Worm (Caenorhabditis elegans) whole organism, mixed stage, embryonic: ENCODE data around the gene C41A3.2.

ENCODE experiments used
- M03D4.4 ChIP-seq: sonication (generic microtip); optimal IDR thresholded peaks from 2 replicates; lab custom pipeline; 2017; ENCODE audit warnings: mild to moderate bottlenecking, missing genetic modification characterization, missing compliant biosample characterization
- bed-3 ChIP-seq: fragments of 200-800 bp; sonication (Bioruptor generic); optimal IDR thresholded peaks from 3 replicates; lab custom pipeline; 2018; ENCODE audit warnings: mild to moderate bottlenecking, missing genetic modification characterization, moderate library complexity, missing compliant biosample characterization
- blmp-1 ChIP-seq: fragments of 150-350 bp; optimal IDR thresholded peaks from 2 replicates; lab custom pipeline; 2014; ENCODE audit warnings: missing biosample characterization, missing genetic modification characterization
- ceh-39 ChIP-seq: fragments of 150-350 bp; optimal IDR thresholded peaks from 2 replicates; lab custom pipeline; 2014; ENCODE audit warnings: missing biosample characterization, missing genetic modification characterization
- ceh-43 ChIP-seq: fragments of 200-800 bp; sonication (Bioruptor generic); optimal IDR thresholded peaks from 2 replicates; lab custom pipeline; 2018; ENCODE audit warnings: mild to moderate bottlenecking, missing genetic modification characterization, moderate library complexity, missing compliant biosample characterization
- ceh-83 ChIP-seq: fragments of 200-800 bp; sonication (Bioruptor generic); optimal IDR thresholded peaks from 2 replicates; lab custom pipeline; 2018; ENCODE audit warnings: mild to moderate bottlenecking, missing genetic modification characterization, missing compliant biosample characterization
- cnd-1 ChIP-seq: fragments of 200-800 bp; sonication (Bioruptor generic); optimal IDR thresholded peaks from 2 replicates; lab custom pipeline; 2018; ENCODE audit warnings: mild to moderate bottlenecking, missing genetic modification characterization, missing compliant biosample characterization
- drap-1 ChIP-seq: fragments of 200-800 bp; sonication (Bioruptor generic); optimal IDR thresholded peaks from 3 replicates; lab custom pipeline; 2018; ENCODE audit warnings: mild to moderate bottlenecking, missing genetic modification characterization, missing compliant biosample characterization
- elt-1 ChIP-seq: sonication (generic microtip); optimal IDR thresholded peaks from 2 replicates; lab custom pipeline; 2017; ENCODE audit warnings: missing genetic modification characterization, mild to moderate bottlenecking, missing compliant biosample characterization, antibody characterized with exemption, moderate library complexity, borderline replicate concordance; ENCODE audit not compliant: insufficient read depth
- elt-3 ChIP-seq: fragments of 150-350 bp; optimal IDR thresholded peaks from 2 replicates; lab custom pipeline; 2014; ENCODE audit warnings: missing biosample characterization, missing genetic modification characterization
- flh-1 ChIP-seq: fragments of 200-800 bp; sonication (Bioruptor generic); optimal IDR thresholded peaks from 2 replicates; lab custom pipeline; 2018; ENCODE audit warnings: mild to moderate bottlenecking, missing genetic modification characterization, moderate library complexity, missing compliant biosample characterization
- ham-2 ChIP-seq: fragments of 200-800 bp; sonication (Bioruptor generic); optimal IDR thresholded peaks from 2 replicates; lab custom pipeline; 2018; ENCODE audit warnings: mild to moderate bottlenecking, missing genetic modification characterization, missing compliant biosample characterization
- hlh-1 ChIP-seq: fragments of 150-350 bp; optimal IDR thresholded peaks from 2 replicates; lab custom pipeline; 2014; ENCODE audit warnings: missing biosample characterization, missing genetic modification reagents, missing genetic modification characterization
- lin-13 ChIP-seq: fragments of 150-350 bp; optimal IDR thresholded peaks from 2 replicates; lab custom pipeline; 2014; ENCODE audit warnings: missing biosample characterization, missing genetic modification characterization
- lin-32 ChIP-seq: fragments of 200-800 bp; sonication (Bioruptor generic); optimal IDR thresholded peaks from 2 replicates; lab custom pipeline; 2018; ENCODE audit warnings: mild to moderate bottlenecking, missing genetic modification characterization, missing compliant biosample characterization
- lsy-2 ChIP-seq: fragments of 150-350 bp; optimal IDR thresholded peaks from 2 replicates; lab custom pipeline; 2014; ENCODE audit warnings: missing biosample characterization, missing genetic modification characterization
- mab-5 ChIP-seq: fragments of 150-350 bp; optimal IDR thresholded peaks from 2 replicates; lab custom pipeline; 2014; ENCODE audit warnings: missing biosample characterization, missing genetic modification characterization
- mep-1 ChIP-seq: fragments of 150-350 bp; optimal IDR thresholded peaks from 2 replicates; lab custom pipeline; 2017; ENCODE audit warnings: missing biosample characterization, missing genetic modification reagents, missing genetic modification characterization, inconsistent platforms
- mls-2 ChIP-seq: sonication (generic microtip); optimal IDR thresholded peaks from 2 replicates; lab custom pipeline; 2016; ENCODE audit warnings: mild to moderate bottlenecking, missing genetic modification characterization, moderate library complexity, missing compliant biosample characterization
- nhr-12 ChIP-seq: fragments of 150-350 bp; optimal IDR thresholded peaks from 2 replicates; lab custom pipeline; 2014; ENCODE audit warnings: missing biosample characterization, missing genetic modification characterization
- nhr-2 ChIP-seq: fragments of 150-350 bp; optimal IDR thresholded peaks from 2 replicates; lab custom pipeline; 2014; ENCODE audit warnings: missing biosample characterization, missing genetic modification characterization
- nhr-237 ChIP-seq: fragments of 150-350 bp; optimal IDR thresholded peaks from 2 replicates; lab custom pipeline; 2014; ENCODE audit warnings: missing biosample characterization, missing genetic modification characterization
- nhr-28 ChIP-seq: fragments of 150-350 bp; optimal IDR thresholded peaks from 2 replicates; lab custom pipeline; 2014; ENCODE audit warnings: missing biosample characterization, missing genetic modification characterization
- nhr-76 ChIP-seq: sonication (generic microtip); optimal IDR thresholded peaks from 2 replicates; lab custom pipeline; 2017; ENCODE audit warnings: missing biosample characterization, missing genetic modification characterization
- sem-2 ChIP-seq: fragments of 200-800 bp; sonication (Bioruptor generic); optimal IDR thresholded peaks from 2 replicates; lab custom pipeline; 2018; ENCODE audit warnings: mild to moderate bottlenecking, missing genetic modification characterization, missing compliant biosample characterization
- snpc-4 ChIP-seq: fragments of 150-350 bp; optimal IDR thresholded peaks from 2 replicates; lab custom pipeline; 2014; ENCODE audit warnings: missing biosample characterization, missing genetic modification characterization
- sptf-1 ChIP-seq: sonication (generic microtip); optimal IDR thresholded peaks from 2 replicates; lab custom pipeline; 2017; ENCODE audit warnings: mild to moderate bottlenecking, missing genetic modification characterization, moderate library complexity, missing compliant biosample characterization
- tbx-8 ChIP-seq: fragments of 200-800 bp; sonication (Bioruptor generic); optimal IDR thresholded peaks from 2 replicates; lab custom pipeline; 2018; ENCODE audit warnings: mild to moderate bottlenecking, missing genetic modification characterization, moderate library complexity, missing compliant biosample characterization
- unc-120 ChIP-seq: sonication (generic microtip); optimal IDR thresholded peaks from 2 replicates; lab custom pipeline; 2017; ENCODE audit warnings: missing genetic modification characterization, missing compliant biosample characterization; ENCODE audit not compliant: poor library complexity, severe bottlenecking
- unc-39 ChIP-seq: fragments of 150-350 bp; optimal IDR thresholded peaks from 2 replicates; lab custom pipeline; 2014; ENCODE audit warnings: missing biosample characterization, missing genetic modification characterization
- unc-62 ChIP-seq: fragments of 150-350 bp; optimal IDR thresholded peaks from 2 replicates; lab custom pipeline; 2014; ENCODE audit warnings: missing biosample characterization, missing genetic modification reagents, missing genetic modification characterization
- zip-8 ChIP-seq: fragments of 150-350 bp; optimal IDR thresholded peaks from 2 replicates; lab custom pipeline; 2014; ENCODE audit warnings: missing biosample characterization, missing genetic modification characterization
- ztf-11 ChIP-seq: fragments of 150-350 bp; optimal IDR thresholded peaks from 2 replicates; lab custom pipeline; 2014; ENCODE audit warnings: missing biosample characterization, missing genetic modification characterization

The C41A3.2 gene

ce11 chrX:5429335-5429734, 15.2 kb upstream of the C41A3.2 start (continued):
- TF ChIP-seq unc-120 (tag; lab: Kevin White, UChicago) (peak; percentile 91), bed-3 (GFP tag; lab: Kevin White, UChicago) (no peak), nhr-12 (tag; lab: Kevin White, UChicago) (peak; percentile 96), nhr-28 (tag; lab: Kevin White, UChicago) (peak; percentile 40), nhr-2 (tag; lab: Kevin White, UChicago) (no peak), ham-2 (GFP tag; lab: Kevin White, UChicago) (peak; percentile 84), unc-39 (tag; lab: Kevin White, UChicago) (peak; percentile 76), drap-1 (peak; percentile 95), lsy-2 (tag; lab: Kevin White, UChicago) (no peak), snpc-4 (tag; lab: Kevin White, UChicago) (no peak)

ce11 chrX:5413510-5413909, 640 bp downstream of the C41A3.2 start, which contains the start of gene pks-1:
Gene pks-1 (plus strand): TSS chrX:5413810.
- no peak for TF ChIP-seq flh-1 (GFP tag; lab: Kevin White, UChicago)
- no peak for TF ChIP-seq mls-2

DNA sequence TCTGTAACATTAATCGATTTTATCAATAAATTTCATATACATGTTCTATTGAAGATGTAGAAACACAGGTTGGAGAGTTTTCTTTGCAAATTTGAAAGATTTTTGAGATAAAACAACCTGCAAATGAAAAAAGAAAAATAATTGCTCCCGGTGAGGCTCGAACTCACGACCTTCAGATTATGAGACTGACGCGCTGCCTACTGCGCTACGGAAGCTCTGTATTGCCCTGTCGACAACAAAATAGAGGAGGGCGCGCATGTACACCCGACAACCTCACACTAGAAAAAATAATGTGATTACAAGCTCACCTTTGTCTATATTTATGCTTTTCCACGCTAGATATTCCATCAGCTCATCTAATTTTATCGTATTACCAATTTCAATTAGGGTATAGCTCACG, 6.9 kb downstream of the C41A3.2 start:
- TF ChIP-seq nhr-237 (no peak), tbx-8 (GFP tag; lab: Kevin White, UChicago) (no peak), cnd-1 (tag; lab: Kevin White, UChicago) (peak; percentile 53), M03D4.4 (tag; lab: Kevin White, UChicago) (peak; percentile 53), mab-5 (tag; lab: Kevin White, UChicago) (no peak), unc-62 (no peak), sptf-1 (peak; percentile 72), elt-1 (tag; lab: Kevin White, UChicago) (no peak), bed-3 (GFP tag; lab: Kevin White, UChicago) (peak; percentile 17), mep-1 (tag; lab: Kevin White, UChicago) (peak; percentile 5), ham-2 (GFP tag; lab: Kevin White, UChicago) (peak; percentile 2), mls-2 (peak; percentile 70), drap-1 (peak; percentile 60), hlh-1 (no peak), ceh-83 (GFP tag; lab: Kevin White, UChicago) (peak; percentile 82), unc-120 (tag; lab: Kevin White, UChicago) (no peak), blmp-1 (tag; lab: Kevin White, UChicago) (no peak), ceh-43 (GFP tag; lab: Kevin White, UChicago) (peak; percentile 50), ztf-11 (tag; lab: Kevin White, UChicago) (no peak), sem-2 (peak; percentile 27)
- TF ChIP-seq, all 35 proteins: peak for 11

DNA sequence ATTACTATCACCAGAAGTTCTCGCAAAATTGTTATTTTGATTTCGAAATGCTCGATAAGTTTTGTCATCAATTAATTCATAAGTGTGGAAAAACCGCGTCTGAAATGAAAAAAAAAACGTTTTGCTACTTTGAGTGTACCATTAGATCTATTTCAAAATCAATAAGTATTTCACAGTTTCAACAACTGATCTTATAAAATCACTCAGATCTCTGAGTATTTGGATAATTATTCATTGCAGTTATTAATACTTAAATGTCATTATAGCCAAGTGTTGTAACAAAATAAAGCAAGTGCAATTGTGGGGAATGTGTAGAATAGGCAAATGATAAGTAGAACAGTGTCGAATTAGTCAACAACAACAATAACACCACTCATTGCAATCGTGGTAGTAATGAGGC, 7.8 kb downstream of the C41A3.2 start, which contains the start of gene C03F11.4:
TSS of gene C03F11.4 (minus strand) at position 101 of the 400 bp plus-strand sequence.
- TF ChIP-seq mep-1 (tag; lab: Kevin White, UChicago), result no peak
- TF ChIP-seq elt-3 (tag; lab: Kevin White, UChicago), result no peak
- TF ChIP-seq unc-39 (tag; lab: Kevin White, UChicago), result no peak
- TF ChIP-seq nhr-76 (tag; lab: Kevin White, UChicago), result no peak
- TF ChIP-seq lin-13 (tag; lab: Kevin White, UChicago), result no peak
- no peak for TF ChIP-seq sem-2
- no peak for TF ChIP-seq drap-1
- no peak for TF ChIP-seq zip-8
- no peak for TF ChIP-seq nhr-2 (tag; lab: Kevin White, UChicago)
- TF ChIP-seq hlh-1, result no peak
- no peak for TF ChIP-seq ham-2 (GFP tag; lab: Kevin White, UChicago)
- TF ChIP-seq ceh-39 (tag; lab: Kevin White, UChicago), result no peak

DNA sequence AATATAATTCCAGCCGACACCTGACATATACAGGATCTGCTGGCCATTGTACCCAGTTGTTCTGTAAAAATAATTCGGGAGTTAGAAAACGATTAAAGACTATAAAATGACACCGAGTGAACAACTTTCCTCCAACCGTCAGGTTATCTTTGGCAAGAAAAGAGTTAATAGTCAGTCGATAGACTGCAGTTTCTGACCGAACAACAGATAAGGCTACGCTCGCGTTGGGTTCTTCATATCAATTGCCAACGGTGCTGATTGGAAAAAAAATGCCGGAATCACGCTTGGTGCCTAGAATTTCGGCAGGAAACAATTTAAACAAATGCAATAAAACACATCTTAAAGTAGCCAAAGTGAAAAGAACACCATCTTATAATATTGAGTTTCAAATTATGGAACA, 13.6 kb downstream of the C41A3.2 start, which contains the start of gene scav-1:
TSS of gene scav-1 (minus strand) at position 61 of the 400 bp plus-strand sequence.
- TF ChIP-seq drap-1 (no peak), ceh-39 (tag; lab: Kevin White, UChicago) (no peak), nhr-2 (tag; lab: Kevin White, UChicago) (no peak), nhr-76 (tag; lab: Kevin White, UChicago) (no peak), lin-32 (GFP tag; lab: Kevin White, UChicago) (no peak)
